Worm (Caenorhabditis elegans): ENCODE data around the gene srb-16.

DNA sequence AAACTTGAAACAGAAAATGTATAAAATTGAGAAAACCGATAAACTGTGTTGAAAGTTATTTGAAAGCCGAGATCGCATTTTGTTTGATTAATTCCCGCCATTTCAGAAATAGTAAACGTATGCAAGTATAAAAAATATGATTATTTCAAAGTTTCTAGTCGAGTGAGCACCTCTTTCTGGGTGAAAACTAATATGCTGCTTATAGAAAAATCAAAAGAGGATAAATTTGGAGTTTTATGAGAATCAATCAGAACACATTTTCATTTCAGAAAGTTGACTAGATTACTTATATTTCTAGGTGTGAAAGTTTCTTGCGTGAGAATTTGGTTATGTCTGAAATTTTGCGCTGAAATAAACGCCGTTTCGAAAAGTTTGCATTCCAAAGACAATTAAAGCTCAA lies 6.8 kb upstream of the srb-16 start, which contains the start of gene srb-13:
- TF ChIP-seq him-1 (tag; optimal IDR thresholded peaks at IDR 0.05) (no peak), W03F9.2 (tag; optimal IDR thresholded peaks at IDR 0.05) (no peak), dao-5 (tag; optimal IDR thresholded peaks at IDR 0.05) (no peak)

Measured in whole organism, L4/young adult.